Worm (Caenorhabditis elegans): ENCODE measurements around the gene vps-50.

DNA sequence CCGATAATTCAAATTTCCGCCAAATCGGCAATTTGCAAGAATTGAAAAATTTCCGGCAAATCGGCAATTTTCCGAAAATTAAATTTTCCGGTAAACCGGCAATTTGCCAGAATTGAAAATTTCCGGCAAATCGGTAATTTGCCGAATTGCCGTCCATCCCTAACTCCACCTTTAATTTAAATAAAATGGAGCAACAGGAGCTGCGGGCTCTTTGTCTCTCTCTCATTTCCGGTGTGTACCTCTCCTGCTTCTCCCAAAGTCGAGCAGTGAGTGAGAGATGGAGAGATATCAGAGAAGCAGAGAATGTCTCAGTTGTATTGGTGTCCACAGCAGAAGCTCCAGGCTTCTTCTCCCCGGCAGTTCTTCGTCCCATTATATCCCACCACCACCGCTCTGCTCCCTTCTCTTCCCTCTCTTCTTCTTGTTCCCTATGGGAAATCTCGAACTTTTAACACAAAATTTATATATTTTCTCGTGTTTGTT, 13.6 kb upstream of the vps-50 start, which contains the start of gene Y39A1C.1:
- TF ChIP-seq fos-1 (tag; optimal IDR thresholded peaks at IDR 0.05) (no peak), lin-13 (GFP tag; optimal IDR thresholded peaks at IDR 0.05) (no peak), lir-3 (tag; optimal IDR thresholded peaks at IDR 0.05; ENCODE audit: poor library complexity) (no peak)

Data from whole organism, L1 larva.